Worm (Caenorhabditis elegans): ENCODE results near the gene Y116A8C.20.
"Not testable (repeated sequence)": the region's sequence is repeated elsewhere in the genome, so short reads cannot be mapped to it uniquely, and the experiment has no call there.

Y116A8C.20 gene

DNA sequence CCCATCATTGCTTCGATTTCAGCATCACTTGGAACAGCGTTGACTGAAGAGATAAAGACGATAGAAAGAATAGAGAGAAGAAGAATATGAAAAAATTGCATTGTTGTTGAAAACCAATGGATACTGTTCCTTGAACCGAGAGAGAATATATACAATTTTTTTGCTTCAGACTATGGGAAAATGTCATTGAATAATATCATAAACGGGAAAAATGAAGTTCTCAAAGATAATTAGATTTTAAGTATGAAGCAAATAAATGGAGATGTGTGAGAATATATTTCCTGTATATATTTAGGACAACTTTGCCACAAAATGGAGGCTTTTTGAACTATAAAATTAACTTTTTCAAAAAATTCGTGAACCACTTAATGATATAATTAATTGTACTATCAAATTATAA is 17.3 kb downstream of the Y116A8C.20 start, which contains the start of gene Y116A8C.44:
Gene Y116A8C.44 (minus strand): TSS at position 101 of the 400 bp plus-strand sequence.
- no peak for TF ChIP-seq lsy-27 (tag; optimal IDR thresholded peaks at IDR 0.05; ENCODE audit: borderline replicate concordance, insufficient read depth)
- no peak for TF ChIP-seq tlf-1 (GFP tag; optimal IDR thresholded peaks at IDR 0.05)
- TF ChIP-seq rpc-1 (optimal IDR thresholded peaks at IDR 0.05): no peak
- no peak for TF ChIP-seq rpc-1 (tag; optimal IDR thresholded peaks at IDR 0.05)
- TF ChIP-seq mes-4 (tag; optimal IDR thresholded peaks at IDR 0.05): no peak
- no peak for TF ChIP-seq ceh-79 (tag; optimal IDR thresholded peaks at IDR 0.05)
- no peak for TF ChIP-seq chd-7 (tag; optimal IDR thresholded peaks at IDR 0.05)
- no peak for TF ChIP-seq unc-130 (GFP tag; optimal IDR thresholded peaks at IDR 0.05)
- TF ChIP-seq K11D2.4 (GFP tag; IDR thresholded peaks at IDR 0.05): no peak
- no peak for TF ChIP-seq ztf-22 (GFP tag; optimal IDR thresholded peaks at IDR 0.05)
- no peak for TF ChIP-seq ztf-25 (GFP tag; IDR thresholded peaks at IDR 0.05)
- TF ChIP-seq B0019.2 (GFP tag; conservative IDR thresholded peaks at IDR 0.05): no peak
- TF ChIP-seq nhr-90 (tag; optimal IDR thresholded peaks at IDR 0.05): no peak
- no peak for TF ChIP-seq nfya-1 (tag; optimal IDR thresholded peaks at IDR 0.05; ENCODE audit: borderline replicate concordance, insufficient read depth)
- no peak for TF ChIP-seq ZK185.1 (tag; optimal IDR thresholded peaks at IDR 0.05; ENCODE audit: poor library complexity, severe bottlenecking)
- no peak for TF ChIP-seq nfyb-1 (GFP tag; IDR thresholded peaks at IDR 0.05)
- TF ChIP-seq ccch-3 (GFP tag; optimal IDR thresholded peaks at IDR 0.05): no peak
- no peak for TF ChIP-seq snpc-4 (GFP tag; optimal IDR thresholded peaks at IDR 0.05)
- no peak for TF ChIP-seq snpc-4 (tag; optimal IDR thresholded peaks at IDR 0.05)
- TF ChIP-seq lir-1 (GFP tag; conservative IDR thresholded peaks at IDR 0.05): no peak

- TF ChIP-seq snpc-4 (GFP tag; optimal IDR thresholded peaks at IDR 0.05) (peak; percentile 37), snpc-4 (tag; optimal IDR thresholded peaks at IDR 0.05) (peak in 3 of 4 experiments; percentile 68 to 95 (median 85)), pbrm-1 (GFP tag; IDR thresholded peaks at IDR 0.05) (peak; percentile 58; the same call in 1 of the 2 replicates), attf-6 (GFP tag; IDR thresholded peaks at IDR 0.05) (peak; percentile 91)
Measured at ce11 chrIV:17058489-17059121, 17.9 kb downstream of the Y116A8C.20 start.

ce11 chrIV:17063700-17064099 is 23.0 kb downstream of the Y116A8C.20 start, which contains the start of gene Y116A8C.467:
Y116A8C.467 (minus strand) TSS chrIV:17063800.
- TF ChIP-seq rcor-1 (GFP tag; IDR thresholded peaks at IDR 0.05); cebp-1 (GFP tag; IDR thresholded peaks at IDR 0.05); cebp-1 (tag; optimal IDR thresholded peaks at IDR 0.05); zim-3 (tag; optimal IDR thresholded peaks at IDR 0.05): not testable (repeated sequence)

ce11 chrIV:17064937-17065336 is 24.2 kb downstream of the Y116A8C.20 start, which contains the start of gene Y116A8C.465:
Y116A8C.465 (plus strand) TSS chrIV:17065237.
- TF ChIP-seq D2030.7 (GFP tag; IDR thresholded peaks at IDR 0.05); dpff-1 (tag; optimal IDR thresholded peaks at IDR 0.05); let-607 (tag; optimal IDR thresholded peaks at IDR 0.05): not testable (repeated sequence)

DNA sequence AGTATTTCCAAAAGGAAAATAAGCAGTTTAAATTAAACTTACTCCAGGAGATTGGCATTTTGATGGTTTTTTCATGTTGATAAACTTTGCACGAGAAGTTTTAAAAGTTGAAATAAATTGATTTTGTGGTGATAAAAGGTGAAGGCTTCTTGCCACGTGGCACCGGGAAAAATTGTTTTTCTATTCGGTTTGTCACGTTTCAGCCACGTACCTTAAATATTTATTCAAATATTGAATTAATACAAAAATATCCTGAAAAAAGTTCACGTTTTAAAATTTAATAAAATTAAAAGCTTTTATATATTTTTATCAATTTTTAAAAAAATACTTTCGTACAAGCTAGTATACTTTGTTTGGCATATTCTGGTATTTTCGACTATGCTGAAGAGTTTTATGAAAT is 30.1 kb downstream of the Y116A8C.20 start, which contains the start of gene Y116A8C.24:
Gene Y116A8C.24 (minus strand): TSS at position 101 of the 400 bp plus-strand sequence.
- TF ChIP-seq egl-18 (GFP tag; IDR thresholded peaks at IDR 0.05); fkh-3 (tag; optimal IDR thresholded peaks at IDR 0.05); mcd-1 (GFP tag; IDR thresholded peaks at IDR 0.05): not testable (repeated sequence)

Measured in whole organism, young adult.